Fruit fly (Drosophila melanogaster): Measurements from ENCODE around the gene CG43165.

DNA sequence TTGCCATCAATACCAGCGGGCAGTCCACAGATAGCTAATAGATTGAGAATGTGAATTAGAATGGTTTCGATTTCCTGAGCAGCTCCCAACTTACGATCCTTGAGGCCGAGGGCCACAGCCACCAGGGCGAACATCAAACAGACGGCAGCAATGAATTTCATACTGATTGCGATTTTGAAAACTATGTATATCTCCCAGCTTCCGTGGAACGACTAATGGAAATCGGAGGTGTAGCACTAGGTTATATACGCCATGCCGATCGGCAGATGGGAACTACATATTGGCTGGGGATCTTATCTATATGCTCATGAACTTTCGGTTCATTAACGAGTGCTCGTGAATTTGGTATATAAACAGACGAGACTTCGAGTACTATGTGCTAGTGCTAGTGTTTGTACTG, 1.6 kb upstream of the CG43165 start, which contains the start of gene IM33:
- TF ChIP-seq psq (optimal IDR thresholded peaks at IDR 0.05) (no peak), h (optimal IDR thresholded peaks at IDR 0.05) (no peak), insv (optimal IDR thresholded peaks at IDR 0.05) (no peak), Sin3A (optimal IDR thresholded peaks at IDR 0.05) (no peak), Myc (optimal IDR thresholded peaks at IDR 0.05) (no peak), ttk (optimal IDR thresholded peaks at IDR 0.05) (no peak)
